Worm (Caenorhabditis elegans) whole organism, midembryonic: ENCODE data around the gene Y6D1A.1.

ENCODE experiments used
- klf-2 ChIP-seq: fragments of 200-800 bp; sonication (Bioruptor generic); conservative IDR thresholded peaks from 2 replicates; pipeline ENCODE4 v1.3.6; 2022; ENCODE audit warnings: missing genetic modification reagents, missing genetic modification characterization, missing compliant biosample characterization
- med-1 ChIP-seq: sonication (generic microtip); optimal IDR thresholded peaks from 2 replicates; lab custom pipeline; 2017; ENCODE audit warnings: missing genetic modification characterization, mild to moderate bottlenecking, missing compliant biosample characterization, antibody characterized with exemption, missing genetic modification reagents; ENCODE audit not compliant: insufficient read depth
- ref-1 ChIP-seq: fragments of 200-800 bp; sonication (Bioruptor generic); conservative IDR thresholded peaks from 2 replicates; pipeline ENCODE4 v1.3.6; 2022; ENCODE audit warnings: missing genetic modification reagents, missing genetic modification characterization, missing compliant biosample characterization
- tab-1 ChIP-seq: fragments of 200-800 bp; sonication (Bioruptor generic); IDR thresholded peaks from 2 replicates; pipeline ENCODE4 v1.3.6; 2022; ENCODE audit warnings: missing genetic modification characterization, missing compliant biosample characterization
- ztf-23 ChIP-seq: fragments of 200-800 bp; sonication (Bioruptor generic); IDR thresholded peaks from 2 replicates; pipeline ENCODE4 v1.3.6; 2022; ENCODE audit warnings: missing genetic modification reagents, missing genetic modification characterization, missing compliant biosample characterization

DNA sequence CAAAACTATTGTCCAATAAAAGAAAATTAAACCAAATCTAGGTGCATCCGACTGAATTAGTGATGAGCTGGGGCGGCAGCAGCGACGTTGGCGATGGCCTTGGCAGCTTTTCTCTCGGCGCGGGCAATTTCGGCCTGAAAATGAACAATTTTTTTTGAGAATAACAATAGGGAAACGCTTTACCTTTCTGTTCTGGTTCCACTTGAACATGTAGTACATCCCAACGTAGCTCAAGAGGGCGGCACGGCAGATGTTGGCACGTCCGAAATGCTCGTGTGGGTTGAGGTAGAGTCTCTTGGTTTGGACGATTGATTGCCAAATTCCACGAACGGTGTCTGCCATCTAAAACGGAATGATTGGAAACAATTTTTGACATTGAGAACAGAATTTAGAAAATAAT, 49.2 kb downstream of the Y6D1A.1 start, which contains the start of gene F44E5.1:
- TF ChIP-seq ref-1 (GFP tag; lab: Robert Waterston, UW) (no peak), ztf-23 (no peak), klf-2 (GFP tag; lab: Robert Waterston, UW) (no peak), tab-1 (GFP tag; lab: Robert Waterston, UW) (no peak), med-1 (GFP tag; lab: Kevin White, UChicago) (no peak)
